Fruit fly (Drosophila melanogaster) whole organism, wandering third instar larva: ENCODE measurements around the gene CG17996.

Source experiments
- Abd-B ChIP-seq: fragments of >200 bp; optimal IDR thresholded peaks from 2 replicates; lab custom pipeline; 2017; ENCODE audit warnings: missing biosample characterization, missing genetic modification characterization
- CG32264 ChIP-seq: fragments of 200-800 bp; sonication (Bioruptor generic); optimal IDR thresholded peaks from 2 replicates; lab custom pipeline; 2016; ENCODE audit warnings: missing biosample characterization, missing genetic modification characterization
- CG9705 ChIP-seq: fragments of 200-800 bp; sonication (Bioruptor generic); optimal IDR thresholded peaks from 2 replicates; lab custom pipeline; 2018; ENCODE audit warnings: missing biosample characterization, mild to moderate bottlenecking, missing genetic modification characterization
- CrebA ChIP-seq: fragments of 200-800 bp; sonication (Bioruptor generic); optimal IDR thresholded peaks from 2 replicates; lab custom pipeline; 2016; ENCODE audit warnings: missing biosample characterization, mild to moderate bottlenecking, missing genetic modification characterization, borderline replicate concordance
- Dfd ChIP-seq: fragments of >200 bp; optimal IDR thresholded peaks from 2 replicates; lab custom pipeline; 2017; ENCODE audit warnings: missing biosample characterization, missing genetic modification characterization
- Dif ChIP-seq: fragments of 200-275, 200-300 bp; sonication (Bioruptor generic); optimal IDR thresholded peaks from 2 replicates; lab custom pipeline; 2018; ENCODE audit warnings: missing biosample characterization, missing genetic modification characterization; ENCODE audit not compliant: partially characterized antibody
- GATAd ChIP-seq: sonication (Bioruptor generic); optimal IDR thresholded peaks from 2 replicates; lab custom pipeline; 2016; ENCODE audit warnings: missing biosample characterization, missing genetic modification characterization
- HLH106 ChIP-seq: fragments of 200-800 bp; optimal IDR thresholded peaks from 3 replicates; lab custom pipeline; 2019; ENCODE audit warnings: missing biosample characterization, mild to moderate bottlenecking, missing genetic modification characterization, moderate library complexity
- Hnf4 ChIP-seq: fragments of 200-800 bp; sonication (Bioruptor generic); optimal IDR thresholded peaks from 2 replicates; lab custom pipeline; 2016; ENCODE audit warnings: missing biosample characterization, mild to moderate bottlenecking, missing genetic modification characterization
- Hr78 ChIP-seq: fragments of >200 bp; optimal IDR thresholded peaks from 2 replicates; lab custom pipeline; 2017; ENCODE audit warnings: missing biosample characterization, missing genetic modification characterization
- Hr83 ChIP-seq: fragments of 200-300 bp; sonication (Bioruptor generic); optimal IDR thresholded peaks from 2 replicates; lab custom pipeline; 2016; ENCODE audit warnings: missing biosample characterization, mild to moderate bottlenecking, missing genetic modification characterization, moderate library complexity; ENCODE audit not compliant: poor library complexity, severe bottlenecking
- Jra ChIP-seq: sonication (Bioruptor generic); optimal IDR thresholded peaks from 2 replicates; lab custom pipeline; 2016; ENCODE audit warnings: missing biosample characterization, missing genetic modification characterization
- Mio ChIP-seq: sonication (Bioruptor generic); optimal IDR thresholded peaks from 2 replicates; lab custom pipeline; 2016; ENCODE audit warnings: missing biosample characterization, missing genetic modification characterization
- Myc ChIP-seq: fragments of >200 bp; optimal IDR thresholded peaks from 2 replicates; lab custom pipeline; 2017
- N ChIP-seq: fragments of >200 bp; optimal IDR thresholded peaks from 2 replicates; lab custom pipeline; 2018; ENCODE audit warnings: missing biosample characterization, missing external identifiers, missing genetic modification characterization
- OdsH ChIP-seq: fragments of 200-800 bp; sonication (Bioruptor generic); optimal IDR thresholded peaks from 2 replicates; lab custom pipeline; 2016; ENCODE audit warnings: missing biosample characterization, mild to moderate bottlenecking, missing genetic modification characterization
- Rel ChIP-seq, 2 experiments: fragments of 200-800 bp; sonication (Bioruptor generic) in 1 of 2; optimal IDR thresholded peaks; 2 replicates in 1 of 2; 3 replicates in 1 of 2; lab custom pipeline; 2016 to 2019; ENCODE audit warnings: mild to moderate bottlenecking in 2 of 2, missing biosample characterization in 2 of 2, missing genetic modification characterization in 2 of 2, moderate library complexity in 1 of 2
- Sp1 ChIP-seq: fragments of 200-800 bp; sonication (Bioruptor generic); optimal IDR thresholded peaks from 3 replicates; lab custom pipeline; 2019; ENCODE audit warnings: missing biosample characterization, mild to moderate bottlenecking, missing genetic modification characterization, moderate library complexity
- Vsx2 ChIP-seq: fragments of 200-300, 225-300 bp; sonication (Bioruptor generic); optimal IDR thresholded peaks from 2 replicates; lab custom pipeline; 2018; ENCODE audit warnings: missing biosample characterization, missing genetic modification characterization; ENCODE audit not compliant: partially characterized antibody
- br ChIP-seq: fragments of 200-800 bp; sonication (Bioruptor generic); optimal IDR thresholded peaks from 2 replicates; lab custom pipeline; 2016; ENCODE audit warnings: missing biosample characterization, missing genetic modification characterization
- brk ChIP-seq: fragments of 200-800 bp; sonication (Bioruptor generic); optimal IDR thresholded peaks from 2 replicates; lab custom pipeline; 2016; ENCODE audit warnings: missing biosample characterization, mild to moderate bottlenecking, missing genetic modification characterization
- dl ChIP-seq, 2 experiments: fragments of 175-275, 200-275 bp in 1 of 2; fragments of 200-275 bp in 1 of 2; sonication (Bioruptor generic); optimal IDR thresholded peaks; lab custom pipeline; 2018; ENCODE audit warnings: mild to moderate bottlenecking in 2 of 2, missing biosample characterization in 2 of 2, missing genetic modification characterization in 2 of 2, moderate library complexity in 2 of 2; ENCODE audit not compliant: partially characterized antibody in 2 of 2, insufficient read depth in 1 of 2
- dmrt93B ChIP-seq: fragments of 200-800 bp; sonication (Bioruptor generic); optimal IDR thresholded peaks from 2 replicates; lab custom pipeline; 2018; ENCODE audit warnings: missing biosample characterization, mild to moderate bottlenecking, missing genetic modification characterization
- dsf ChIP-seq: sonication (Bioruptor generic); optimal IDR thresholded peaks from 2 replicates; lab custom pipeline; 2016; ENCODE audit warnings: missing biosample characterization, missing genetic modification characterization, borderline replicate concordance
- ey ChIP-seq: fragments of 200-800 bp; sonication (Bioruptor generic); optimal IDR thresholded peaks from 2 replicates; lab custom pipeline; 2016; ENCODE audit warnings: missing biosample characterization, missing genetic modification characterization
- foxo ChIP-seq, 2 experiments: fragments of 200-800 bp; sonication (Bioruptor generic); optimal IDR thresholded peaks; 2 replicates in 1 of 2; 3 replicates in 1 of 2; lab custom pipeline; 2016 to 2017; ENCODE audit warnings: missing biosample characterization in 2 of 2, missing genetic modification characterization in 2 of 2
- fru ChIP-seq: fragments of 200-800 bp; sonication (Bioruptor generic); optimal IDR thresholded peaks from 3 replicates; lab custom pipeline; 2016; ENCODE audit warnings: missing biosample characterization, mild to moderate bottlenecking, missing genetic modification characterization
- h ChIP-seq: fragments of 200-800 bp; sonication (Bioruptor generic); optimal IDR thresholded peaks from 3 replicates; lab custom pipeline; 2016; ENCODE audit warnings: missing biosample characterization, mild to moderate bottlenecking, missing genetic modification characterization
- jim ChIP-seq: fragments of 175-275, 200-325 bp; sonication (Bioruptor generic); optimal IDR thresholded peaks from 2 replicates; lab custom pipeline; 2016; ENCODE audit warnings: missing biosample characterization, mild to moderate bottlenecking, missing genetic modification characterization
- lola ChIP-seq: fragments of >200 bp; optimal IDR thresholded peaks from 2 replicates; lab custom pipeline; 2017; ENCODE audit warnings: missing biosample characterization, missing genetic modification characterization
- pan ChIP-seq: fragments of >200 bp; optimal IDR thresholded peaks from 2 replicates; lab custom pipeline; 2017
- psq ChIP-seq: fragments of 200-800 bp; sonication (Bioruptor generic); optimal IDR thresholded peaks from 3 replicates; lab custom pipeline; 2017; ENCODE audit warnings: missing biosample characterization, mild to moderate bottlenecking, missing genetic modification characterization, moderate library complexity
- rgr ChIP-seq: fragments of 200-800 bp; sonication (Bioruptor generic); optimal IDR thresholded peaks from 3 replicates; lab custom pipeline; 2016; ENCODE audit warnings: missing biosample characterization, mild to moderate bottlenecking, missing genetic modification characterization
- sage ChIP-seq: fragments of 200-800 bp; sonication (Bioruptor generic); optimal IDR thresholded peaks from 2 replicates; lab custom pipeline; 2016; ENCODE audit warnings: missing biosample characterization, mild to moderate bottlenecking, missing genetic modification characterization
- sv ChIP-seq: fragments of 200-800 bp; sonication (Bioruptor generic); optimal IDR thresholded peaks from 3 replicates; lab custom pipeline; 2016; ENCODE audit warnings: missing biosample characterization, missing genetic modification characterization
- tai ChIP-seq: sonication (Bioruptor generic); optimal IDR thresholded peaks from 2 replicates; lab custom pipeline; 2016; ENCODE audit warnings: missing biosample characterization, missing genetic modification characterization
- usp ChIP-seq: fragments of >200 bp; optimal IDR thresholded peaks from 2 replicates; lab custom pipeline; 2017; ENCODE audit warnings: missing biosample characterization, missing genetic modification characterization
- woc ChIP-seq: sonication (Bioruptor generic); optimal IDR thresholded peaks from 2 replicates; lab custom pipeline; 2016; ENCODE audit warnings: missing biosample characterization, mild to moderate bottlenecking, missing genetic modification characterization

The CG17996 gene

DNA sequence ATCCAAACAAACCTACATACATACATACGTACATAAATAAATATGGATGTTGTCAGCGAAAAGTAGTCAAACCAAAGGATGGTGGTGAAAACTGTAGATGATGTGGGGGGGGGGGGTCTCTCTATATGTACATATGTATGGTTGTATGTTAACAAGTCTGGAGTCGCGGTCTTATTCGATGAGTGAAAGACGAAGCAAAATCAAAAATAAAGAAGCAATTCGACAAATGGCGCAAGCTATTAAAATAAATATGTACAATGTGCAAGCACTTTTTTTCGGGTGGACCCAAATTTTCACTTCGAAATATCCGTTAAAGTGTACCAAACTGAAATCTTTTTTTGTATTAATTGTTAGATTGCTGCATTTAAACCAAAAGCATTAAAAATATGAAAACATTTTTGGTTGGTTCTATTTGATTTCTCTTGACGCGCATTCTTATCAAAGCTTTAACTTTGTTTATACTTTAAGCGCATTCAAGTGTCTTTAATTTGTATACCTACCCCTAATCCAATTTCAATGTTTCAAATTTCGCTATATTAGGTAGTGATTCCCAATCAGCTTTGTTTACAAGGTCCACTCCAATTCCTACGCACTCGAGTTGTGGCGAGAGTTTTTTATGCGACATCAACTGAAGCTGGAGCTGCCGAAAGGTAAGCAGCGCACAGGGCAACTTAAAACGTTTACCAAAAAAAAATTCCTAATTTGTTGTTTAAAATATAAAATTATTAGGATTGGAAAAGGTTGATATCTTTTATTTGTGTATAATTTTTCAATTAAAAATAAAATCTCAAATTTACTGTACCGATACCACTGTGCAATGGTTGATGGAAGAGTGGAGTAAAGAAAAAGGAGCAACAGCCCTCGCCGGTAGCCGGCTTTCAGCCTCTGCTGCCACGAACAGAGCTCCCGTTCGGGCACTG lies 46.6 kb downstream of the CG17996 start, which contains the start of gene CG31807:
Gene CG31807, minus strand, starts transcription at position 51 of the 920 bp plus-strand sequence.
- TF ChIP-seq Mio (GFP tag; lab: Kevin White, UChicago), result no peak
- peak; percentile 90 for TF ChIP-seq br (GFP tag; lab: Kevin White, UChicago)
- no peak for TF ChIP-seq lola
- TF ChIP-seq dl (GFP tag; optimal IDR thresholded peaks at IDR 0.05; lab: Kevin White, UChicago; ENCODE audit: insufficient read depth in 1 of 2, partially characterized antibody in 2 of 2), result no peak
- no peak for TF ChIP-seq Dfd (GFP tag; lab: Kevin White, UChicago)
- TF ChIP-seq Vsx2 (GFP tag; lab: Kevin White, UChicago), result no peak
- TF ChIP-seq woc (GFP tag; lab: Kevin White, UChicago), result peak; percentile 90
- peak; percentile 92 for TF ChIP-seq Sp1 (GFP tag; lab: Kevin White, UChicago)
- no peak for TF ChIP-seq N
- peak; percentile 14 for TF ChIP-seq Jra (GFP tag; lab: Kevin White, UChicago)
- TF ChIP-seq GATAd, result peak; percentile 29
- peak; percentile 6 for TF ChIP-seq dsf (GFP tag; lab: Kevin White, UChicago)
- TF ChIP-seq jim (GFP tag; lab: Kevin White, UChicago), result no peak
- TF ChIP-seq CG9705 (GFP tag; lab: Kevin White, UChicago), result peak; percentile 73
- TF ChIP-seq Abd-B (GFP tag; lab: Kevin White, UChicago), result no peak
- no peak for TF ChIP-seq Myc (lab: Kevin White, UChicago)
- no peak for TF ChIP-seq Dif (GFP tag; lab: Kevin White, UChicago)
- TF ChIP-seq psq (GFP tag; lab: Kevin White, UChicago), result peak; percentile 72
- peak; percentile 61 for TF ChIP-seq Hnf4 (GFP tag; lab: Kevin White, UChicago)
- TF ChIP-seq tai (GFP tag; lab: Kevin White, UChicago), result peak; percentile 48
- TF ChIP-seq Hr78 (GFP tag; lab: Kevin White, UChicago), result no peak
- TF ChIP-seq rgr, result peak; percentile 76
- TF ChIP-seq sage (GFP tag; lab: Kevin White, UChicago), result peak; percentile 45
- peak; percentile 46 for TF ChIP-seq brk
- TF ChIP-seq HLH106, result peak; percentile 90
- peak in 1 of 2 experiments; percentile 82 for TF ChIP-seq foxo (GFP tag; optimal IDR thresholded peaks at IDR 0.05; lab: Kevin White, UChicago)
- peak; percentile 67 for TF ChIP-seq CrebA
- peak; percentile 68 for TF ChIP-seq dmrt93B (GFP tag; lab: Kevin White, UChicago)
- no peak for TF ChIP-seq Hr83
- peak; percentile 60 for TF ChIP-seq OdsH (GFP tag; lab: Kevin White, UChicago)
- TF ChIP-seq usp, result no peak
- TF ChIP-seq Rel (GFP tag; optimal IDR thresholded peaks at IDR 0.05; lab: Kevin White, UChicago), result peak; percentile 61
- peak; percentile 70 for TF ChIP-seq Rel (tag; optimal IDR thresholded peaks at IDR 0.05; lab: Kevin White, UChicago)
- TF ChIP-seq fru (GFP tag; lab: Kevin White, UChicago), result peak; percentile 81
- TF ChIP-seq h (GFP tag; lab: Kevin White, UChicago), result peak; percentile 87
- TF ChIP-seq ey, result peak; percentile 80
- no peak for TF ChIP-seq pan (lab: Kevin White, UChicago)
- TF ChIP-seq CG32264, result peak; percentile 64
- TF ChIP-seq sv (GFP tag; lab: Kevin White, UChicago), result peak; percentile 42

DNA sequence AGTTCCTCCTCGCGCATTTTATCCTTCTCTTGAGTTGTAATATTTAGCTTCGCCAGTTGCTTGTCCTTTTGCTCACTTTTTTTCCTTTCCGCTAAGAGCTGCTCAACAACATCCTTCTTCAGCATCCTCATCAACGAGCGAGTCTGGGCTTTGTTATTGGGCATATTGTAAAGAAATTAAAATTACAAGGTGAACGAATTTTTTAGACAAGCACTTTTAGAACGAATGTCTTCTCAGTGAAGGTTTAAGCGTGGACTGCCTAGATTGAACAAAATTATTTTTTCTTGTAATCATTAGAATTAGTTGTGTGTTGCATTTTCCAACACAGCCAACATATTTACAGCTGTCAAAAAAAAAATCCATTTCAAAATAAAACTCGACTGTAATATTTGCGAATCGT lies 48.6 kb downstream of the CG17996 start, which contains the start of gene CG33552:
Gene CG33552, plus strand, starts transcription at position 301 of the 400 bp plus-strand sequence.
- TF ChIP-seq ey, result no peak
- TF ChIP-seq CG9705 (GFP tag; lab: Kevin White, UChicago), result no peak
- no peak for TF ChIP-seq CG32264
- no peak for TF ChIP-seq HLH106
- no peak for TF ChIP-seq psq (GFP tag; lab: Kevin White, UChicago)
- TF ChIP-seq lola, result no peak
- TF ChIP-seq foxo (GFP tag; optimal IDR thresholded peaks at IDR 0.05; lab: Kevin White, UChicago), result no peak
- TF ChIP-seq fru (GFP tag; lab: Kevin White, UChicago), result no peak
- TF ChIP-seq woc (GFP tag; lab: Kevin White, UChicago), result no peak
- TF ChIP-seq rgr, result no peak
- no peak for TF ChIP-seq tai (GFP tag; lab: Kevin White, UChicago)
- TF ChIP-seq OdsH (GFP tag; lab: Kevin White, UChicago), result no peak
- TF ChIP-seq usp, result no peak
- no peak for TF ChIP-seq Sp1 (GFP tag; lab: Kevin White, UChicago)
